Fruit fly (Drosophila melanogaster): Measurements from ENCODE around the gene CG33158.
A peak's percentile ranks its signal among the peaks of the same experiment; 100 is the strongest.

- TF ChIP-seq OdsH (GFP tag; optimal IDR thresholded peaks at IDR 0.05) (peak; percentile 83), cyc (GFP tag; optimal IDR thresholded peaks at IDR 0.05) (peak; percentile 83), Hr39 (GFP tag; optimal IDR thresholded peaks at IDR 0.05) (peak; percentile 79), lz (GFP tag; optimal IDR thresholded peaks at IDR 0.05) (peak; percentile 82), CG15336 (GFP tag; IDR thresholded peaks at IDR 0.05) (peak; percentile 72), svp (GFP tag) (peak; percentile 93), acj6 (GFP tag; optimal IDR thresholded peaks at IDR 0.05) (peak; percentile 88), Blimp-1 (GFP tag; optimal IDR thresholded peaks at IDR 0.05) (peak; percentile 80), CG32006 (GFP tag; optimal IDR thresholded peaks at IDR 0.05) (peak; percentile 67)
These were observed 69.3 kb downstream of the CG33158 start for dm6 chr3L:16488483-16489258.
